Fruit fly (Drosophila melanogaster) whole organism, embryonic: ENCODE measurements around the gene CG14667.
A peak's percentile ranks its signal among the peaks of the same experiment; 100 is the strongest.

Experiments used
- Atf3 ChIP-seq: fragments of 200-800 bp; sonication (Bioruptor generic); optimal IDR thresholded peaks from 3 replicates; lab custom pipeline; 2016; ENCODE audit warnings: missing biosample characterization, missing genetic modification characterization
- Awh ChIP-seq: fragments of 200-800 bp; sonication (Bioruptor generic); IDR thresholded peaks from 2 replicates; pipeline ENCODE4, ENCODE4 v1.3.6; 2022; ENCODE audit warnings: missing biosample characterization, missing genetic modification characterization
- BEAF-32 ChIP-seq: fragments of 200-800 bp; sonication (Bioruptor generic); optimal IDR thresholded peaks from 3 replicates; lab custom pipeline; 2017; ENCODE audit warnings: missing biosample characterization, missing genetic modification characterization, mild to moderate bottlenecking, moderate library complexity, missing genetic modification reagents
- CG10267 ChIP-seq: fragments of 200-800 bp; sonication (Bioruptor generic); optimal IDR thresholded peaks from 2 replicates; lab custom pipeline; 2018; ENCODE audit warnings: missing biosample characterization, mild to moderate bottlenecking, missing genetic modification characterization, moderate library complexity
- CG11093 ChIP-seq: fragments of 200-800 bp; sonication (Bioruptor generic); IDR thresholded peaks from 3 replicates; pipeline ENCODE4 v1.3.6; 2022; ENCODE audit warnings: missing biosample characterization, missing genetic modification characterization
- CG12104 ChIP-seq: fragments of 200-800 bp; sonication (Bioruptor generic); optimal IDR thresholded peaks from 3 replicates; lab custom pipeline; 2016; ENCODE audit warnings: missing biosample characterization, missing genetic modification characterization
- CG12219 ChIP-seq: fragments of 200-800 bp; sonication (Bioruptor generic); optimal IDR thresholded peaks from 3 replicates; lab custom pipeline; 2018; ENCODE audit warnings: missing biosample characterization, mild to moderate bottlenecking, missing genetic modification characterization
- CG12942 ChIP-seq: fragments of 200-800 bp; sonication (Bioruptor generic); optimal IDR thresholded peaks from 3 replicates; lab custom pipeline; 2016; ENCODE audit warnings: missing biosample characterization, missing genetic modification characterization
- CG13296 ChIP-seq: fragments of 200-800 bp; sonication (Bioruptor generic); optimal IDR thresholded peaks from 3 replicates; lab custom pipeline; 2018; ENCODE audit warnings: missing biosample characterization, mild to moderate bottlenecking, missing genetic modification characterization
- CG13424 ChIP-seq: fragments of 200-800 bp; sonication (Bioruptor generic); optimal IDR thresholded peaks from 2 replicates; lab custom pipeline; 2019; ENCODE audit warnings: missing biosample characterization, mild to moderate bottlenecking, missing genetic modification characterization, moderate library complexity
- CG14441 ChIP-seq: fragments of 200-800 bp; sonication (Bioruptor generic); IDR thresholded peaks from 2 replicates; pipeline ENCODE4 v1.3.6; 2022; ENCODE audit warnings: missing biosample characterization, missing genetic modification characterization
- CG1647 ChIP-seq: fragments of 200-800 bp; sonication (Bioruptor generic); optimal IDR thresholded peaks from 3 replicates; lab custom pipeline; 2016; ENCODE audit warnings: missing biosample characterization, missing genetic modification characterization
- CG2875 ChIP-seq: fragments of 200-800 bp; sonication (Bioruptor generic); optimal IDR thresholded peaks from 2 replicates; lab custom pipeline; 2017; ENCODE audit warnings: missing biosample characterization, mild to moderate bottlenecking, missing genetic modification characterization, missing genetic modification reagents
- CG3847 ChIP-seq: fragments of 200-800 bp; sonication (Bioruptor generic); IDR thresholded peaks from 2 replicates; pipeline ENCODE4 v1.3.6; 2022; ENCODE audit warnings: missing biosample characterization, missing genetic modification characterization
- CG4424 ChIP-seq: fragments of 200-800 bp; sonication (Bioruptor generic); optimal IDR thresholded peaks from 3 replicates; lab custom pipeline; 2016; ENCODE audit warnings: missing biosample characterization, missing genetic modification characterization
- CG4617 ChIP-seq: fragments of 200-800 bp; sonication (Bioruptor generic); optimal IDR thresholded peaks from 3 replicates; lab custom pipeline; 2016; ENCODE audit warnings: missing biosample characterization, missing genetic modification characterization, borderline replicate concordance
- CG6272 ChIP-seq: fragments of 200-800 bp; sonication (Bioruptor generic); IDR thresholded peaks from 2 replicates; pipeline ENCODE4 v1.3.6; 2022; ENCODE audit warnings: missing biosample characterization, missing genetic modification characterization
- CG7271 ChIP-seq: fragments of 200-800 bp; sonication (Bioruptor generic); optimal IDR thresholded peaks from 2 replicates; lab custom pipeline; 2018; ENCODE audit warnings: missing biosample characterization, mild to moderate bottlenecking, missing genetic modification characterization, moderate library complexity
- CG7839 ChIP-seq: fragments of 200-800 bp; sonication (Bioruptor generic); optimal IDR thresholded peaks from 3 replicates; lab custom pipeline; 2018; ENCODE audit warnings: missing biosample characterization, mild to moderate bottlenecking, missing genetic modification characterization, moderate library complexity
- CG8089 ChIP-seq: fragments of 200-800 bp; sonication (Bioruptor generic); optimal IDR thresholded peaks from 3 replicates; lab custom pipeline; 2016; ENCODE audit warnings: missing biosample characterization, missing genetic modification characterization
- CG8359 ChIP-seq: fragments of 200-800 bp; sonication (Bioruptor generic); optimal IDR thresholded peaks from 2 replicates; lab custom pipeline; 2017; ENCODE audit warnings: missing biosample characterization, mild to moderate bottlenecking, missing genetic modification characterization, borderline replicate concordance
- CG9437 ChIP-seq: fragments of 200-800 bp; sonication (Bioruptor generic); optimal IDR thresholded peaks from 2 replicates; lab custom pipeline; 2018; ENCODE audit warnings: missing biosample characterization, mild to moderate bottlenecking, missing genetic modification characterization
- CG9797 ChIP-seq: fragments of 200-800 bp; sonication (Bioruptor generic); optimal IDR thresholded peaks from 3 replicates; lab custom pipeline; 2018; ENCODE audit warnings: missing biosample characterization, mild to moderate bottlenecking, missing genetic modification characterization
- Dfd ChIP-seq, 2 experiments: fragments of >200 bp; optimal IDR thresholded peaks; 2 replicates each; lab custom pipeline; 2017; ENCODE audit warnings: missing biosample characterization in 2 of 2, missing genetic modification characterization in 2 of 2
- Fer1 ChIP-seq: fragments of 200-800 bp; sonication (Bioruptor generic); optimal IDR thresholded peaks from 2 replicates; lab custom pipeline; 2017; ENCODE audit warnings: missing biosample characterization, mild to moderate bottlenecking, missing genetic modification characterization
- HLH3B ChIP-seq: fragments of 200-800 bp; sonication (Bioruptor generic); IDR thresholded peaks from 2 replicates; pipeline ENCODE4 v1.3.6; 2022; ENCODE audit warnings: missing biosample characterization, missing genetic modification characterization
- Kr ChIP-seq: fragments of 200-800 bp; sonication (Bioruptor generic); optimal IDR thresholded peaks from 2 replicates; lab custom pipeline; 2017; ENCODE audit warnings: missing biosample characterization, mild to moderate bottlenecking, missing genetic modification characterization
- Oli ChIP-seq: fragments of 200-800 bp; sonication (Bioruptor generic); optimal IDR thresholded peaks from 2 replicates; lab custom pipeline; 2018; ENCODE audit warnings: missing biosample characterization, mild to moderate bottlenecking, missing genetic modification characterization, moderate library complexity
- aop ChIP-seq: fragments of 200-800 bp; sonication (Bioruptor generic); IDR thresholded peaks from 2 replicates; pipeline ENCODE4 v1.3.6; 2022; ENCODE audit warnings: missing biosample characterization, missing genetic modification characterization
- cg ChIP-seq: fragments of 200-800 bp; sonication (Bioruptor generic); optimal IDR thresholded peaks from 3 replicates; lab custom pipeline; 2019; ENCODE audit warnings: missing biosample characterization, mild to moderate bottlenecking, missing genetic modification characterization, moderate library complexity
- chif ChIP-seq, 2 experiments: fragments of 200-800 bp; sonication (Bioruptor generic); optimal IDR thresholded peaks; 3 replicates each; lab custom pipeline; 2016; ENCODE audit warnings: missing biosample characterization in 2 of 2, missing genetic modification characterization in 2 of 2
- corto ChIP-seq: fragments of 200-800 bp; sonication (Bioruptor generic); optimal IDR thresholded peaks from 2 replicates; lab custom pipeline; 2016; ENCODE audit warnings: missing biosample characterization, mild to moderate bottlenecking, missing genetic modification characterization, moderate library complexity
- en ChIP-seq: fragments of 200-800 bp; sonication (Bioruptor generic); optimal IDR thresholded peaks from 2 replicates; lab custom pipeline; 2016; ENCODE audit warnings: missing biosample characterization, missing genetic modification characterization
- eve ChIP-seq, 2 experiments: fragments of >200 bp; optimal IDR thresholded peaks; 2 replicates each; lab custom pipeline; 2017; ENCODE audit warnings: missing biosample characterization in 2 of 2, missing genetic modification characterization in 2 of 2
- fd102C ChIP-seq: fragments of 200-800 bp; sonication (Bioruptor generic); optimal IDR thresholded peaks from 2 replicates; lab custom pipeline; 2018; ENCODE audit warnings: missing biosample characterization, mild to moderate bottlenecking, missing genetic modification characterization, moderate library complexity
- gt ChIP-seq: fragments of 200-800 bp; sonication (Bioruptor generic); IDR thresholded peaks from 2 replicates; pipeline ENCODE4 v1.3.6; 2022; ENCODE audit warnings: missing biosample characterization, missing genetic modification characterization
- jumu ChIP-seq: fragments of 200-800 bp; sonication (Bioruptor generic); optimal IDR thresholded peaks from 3 replicates; lab custom pipeline; 2016; ENCODE audit warnings: missing biosample characterization, missing genetic modification characterization
- phol ChIP-seq: fragments of 200-800 bp; sonication (Bioruptor generic); optimal IDR thresholded peaks from 3 replicates; lab custom pipeline; 2018; ENCODE audit warnings: missing biosample characterization, mild to moderate bottlenecking, missing genetic modification characterization, moderate library complexity
- prd ChIP-seq, 3 experiments: fragments of >200 bp in 2 of 3; fragments of 200-800 bp in 1 of 3; sonication (Bioruptor generic) in 1 of 3; optimal IDR thresholded peaks in 2 of 3; IDR thresholded peaks in 1 of 3; 2 replicates in 2 of 3; 3 replicates in 1 of 3; pipeline versions ENCODE4 v1.3.6 to Lab custom; 2017 to 2022; ENCODE audit warnings: missing biosample characterization in 1 of 3, missing genetic modification characterization in 1 of 3
- psq ChIP-seq: fragments of 200-800 bp; sonication (Bioruptor generic); optimal IDR thresholded peaks from 2 replicates; lab custom pipeline; 2017; ENCODE audit warnings: missing biosample characterization, missing genetic modification characterization
- rib ChIP-seq: fragments of 200-800 bp; sonication (Bioruptor generic); IDR thresholded peaks from 2 replicates; pipeline ENCODE4 v1.3.6; 2022; ENCODE audit warnings: missing biosample characterization, missing genetic modification characterization
- sc ChIP-seq, 3 experiments: fragments of >200 bp in 2 of 3; fragments of 200-800 bp in 1 of 3; sonication (Bioruptor generic) in 1 of 3; optimal IDR thresholded peaks; 2 replicates in 2 of 3; 3 replicates in 1 of 3; lab custom pipeline; 2017; ENCODE audit warnings: mild to moderate bottlenecking in 1 of 3, missing biosample characterization in 1 of 3, missing genetic modification characterization in 1 of 3, missing genetic modification reagents in 1 of 3
- sqz ChIP-seq: fragments of 200-800 bp; sonication (Bioruptor generic); optimal IDR thresholded peaks from 3 replicates; lab custom pipeline; 2018; ENCODE audit warnings: missing biosample characterization, mild to moderate bottlenecking, missing genetic modification characterization
- trh ChIP-seq: fragments of 200-800 bp; sonication (Bioruptor generic); optimal IDR thresholded peaks from 2 replicates; lab custom pipeline; 2016; ENCODE audit warnings: missing biosample characterization, missing genetic modification characterization
- ttk ChIP-seq: fragments of 200-800 bp; sonication (Bioruptor generic); IDR thresholded peaks from 2 replicates; pipeline ENCODE4 v2.1.2; 2022; ENCODE audit warnings: missing biosample characterization, missing genetic modification characterization
- tup ChIP-seq: fragments of 200-800 bp; sonication (Bioruptor generic); optimal IDR thresholded peaks from 2 replicates; lab custom pipeline; 2016; ENCODE audit warnings: missing biosample characterization, mild to moderate bottlenecking, missing genetic modification characterization, moderate library complexity
- unc-4 ChIP-seq: fragments of 200-800 bp; sonication (Bioruptor generic); IDR thresholded peaks from 2 replicates; pipeline ENCODE4 v1.3.6; 2022; ENCODE audit warnings: missing biosample characterization, missing genetic modification characterization; ENCODE audit not compliant: partially characterized antibody
- wek ChIP-seq: fragments of 200-800 bp; sonication (Bioruptor generic); optimal IDR thresholded peaks from 3 replicates; lab custom pipeline; 2018; ENCODE audit warnings: missing biosample characterization, mild to moderate bottlenecking, missing genetic modification characterization, moderate library complexity
- wor ChIP-seq: fragments of 200-800 bp; sonication (Bioruptor generic); IDR thresholded peaks from 2 replicates; pipeline ENCODE4 v1.3.6; 2022; ENCODE audit warnings: missing biosample characterization, missing genetic modification characterization

The CG14667 gene

dm6 chr3R:5371563-5371962 is 3.3 kb upstream of the CG14667 start, which contains the start of gene Polr2F (continued):
- TF ChIP-seq CG13424 (peak; percentile 73), CG12942 (GFP tag; lab: Kevin White, UChicago) (peak; percentile 88), unc-4 (peak; percentile 36; the same call in 1 of the 2 replicates), CG4424 (GFP tag; lab: Kevin White, UChicago) (peak; percentile 82), Fer1 (GFP tag; lab: Kevin White, UChicago) (peak; percentile 79), CG4617 (GFP tag; lab: Kevin White, UChicago) (peak; percentile 98), eve (GFP tag; optimal IDR thresholded peaks at IDR 0.05; lab: Kevin White, UChicago) (no peak), CG8089 (GFP tag; lab: Kevin White, UChicago) (peak; percentile 79), jumu (GFP tag; lab: Kevin White, UChicago) (peak; percentile 94), CG6272 (GFP tag; lab: Robert Waterston, UW) (peak; percentile 69), rib (GFP tag; lab: Robert Waterston, UW) (peak; percentile 87), wek (peak; percentile 32), trh (peak; percentile 56), psq (GFP tag; lab: Kevin White, UChicago) (peak; percentile 54), sqz (GFP tag; lab: Kevin White, UChicago) (no peak), cg (GFP tag; lab: Kevin White, UChicago) (no peak), CG9437 (GFP tag; lab: Kevin White, UChicago) (peak; percentile 21), ttk (GFP tag; lab: Robert Waterston, UW) (peak; percentile 66), corto (no peak), CG2875 (GFP tag; lab: Kevin White, UChicago) (no peak), CG13296 (GFP tag; lab: Kevin White, UChicago) (peak; percentile 67), fd102C (GFP tag; lab: Kevin White, UChicago) (peak; percentile 9), tup (peak; percentile 81), sc (optimal IDR thresholded peaks at IDR 0.05; lab: Kevin White, UChicago) (no peak), sc (GFP tag; optimal IDR thresholded peaks at IDR 0.05; lab: Kevin White, UChicago) (no peak), en (peak; percentile 49), CG11093 (GFP tag; lab: Robert Waterston, UW) (no peak), CG9797 (GFP tag; lab: Kevin White, UChicago) (peak; percentile 49), prd (optimal IDR thresholded peaks at IDR 0.05; lab: Kevin White, UChicago) (no peak), prd (GFP tag; IDR thresholded peaks at IDR 0.05; lab: Robert Waterston, UW) (peak; percentile 78), CG12219 (GFP tag; lab: Kevin White, UChicago) (no peak), Atf3 (GFP tag; lab: Kevin White, UChicago) (peak; percentile 76), chif (GFP tag; optimal IDR thresholded peaks at IDR 0.05; lab: Kevin White, UChicago) (peak; percentile 82 to 90), CG10267 (tag; lab: Kevin White, UChicago) (peak; percentile 99), Kr (GFP tag; lab: Kevin White, UChicago) (no peak), Awh (peak; percentile 28; the same call in 1 of the 2 replicates), phol (peak; percentile 78), CG14441 (peak; percentile 54), HLH3B (GFP tag; lab: Robert Waterston, UW) (peak; percentile 68), aop (peak; percentile 77), gt (GFP tag; lab: Robert Waterston, UW) (no peak), BEAF-32 (GFP tag; lab: Kevin White, UChicago) (peak; percentile 63), CG12104 (peak; percentile 40), Oli (peak; percentile 29), CG7271 (tag; lab: Kevin White, UChicago) (no peak), wor (no peak), CG8359 (no peak), CG1647 (GFP tag; lab: Kevin White, UChicago) (peak; percentile 94), CG3847 (GFP tag; lab: Robert Waterston, UW) (peak; percentile 94), Dfd (GFP tag; optimal IDR thresholded peaks at IDR 0.05; lab: Kevin White, UChicago) (no peak), CG7839 (tag; lab: Kevin White, UChicago) (peak; percentile 75)
